Worm (Caenorhabditis elegans): ENCODE measurements around the gene Y22D7AL.9.

DNA sequence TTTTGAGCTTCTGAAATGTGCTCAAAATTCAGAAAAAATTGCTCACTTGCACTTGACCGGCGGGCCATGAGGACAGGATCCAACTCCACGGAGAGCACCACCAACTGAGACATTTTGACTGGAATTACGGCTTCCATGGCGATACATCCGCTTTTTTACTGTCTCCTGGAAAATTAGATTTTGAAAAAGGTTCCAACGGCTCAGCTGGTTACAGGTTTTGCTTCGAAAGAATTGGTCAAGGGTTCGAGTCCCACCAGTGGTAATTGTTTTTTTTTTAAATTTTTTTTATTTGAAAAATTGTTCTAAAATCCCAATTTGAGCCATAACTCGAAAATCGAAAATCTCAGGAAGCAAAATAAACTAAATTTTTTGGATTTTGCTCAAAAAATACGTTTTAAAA lies 48.6 kb upstream of the Y22D7AL.9 start:
- TF ChIP-seq jun-1 (tag; optimal IDR thresholded peaks at IDR 0.05) = no peak
- no peak for TF ChIP-seq ztf-11 (tag; optimal IDR thresholded peaks at IDR 0.05)
- TF ChIP-seq aly-2 (tag; optimal IDR thresholded peaks at IDR 0.05) = no peak
